Worm (Caenorhabditis elegans): ENCODE data around the gene fat-4.

The fat-4 gene

ce11 chrIV:9790708-9791107 lies 8.5 kb upstream of the fat-4 start:
- no peak for TF ChIP-seq zfp-2 (tag; optimal IDR thresholded peaks at IDR 0.05)
- TF ChIP-seq nhr-28 (tag; optimal IDR thresholded peaks at IDR 0.05), result peak; percentile 50
- TF ChIP-seq unc-62 (GFP tag; optimal IDR thresholded peaks at IDR 0.05 in 1 of 2), result peak in 1 of 2 experiments; percentile 91
- TF ChIP-seq unc-62 (tag; optimal IDR thresholded peaks at IDR 0.05), result no peak
- TF ChIP-seq nhr-42 (GFP tag; IDR thresholded peaks at IDR 0.05), result no peak
- no peak for TF ChIP-seq unc-130 (GFP tag; optimal IDR thresholded peaks at IDR 0.05)
- TF ChIP-seq lir-3 (tag; optimal IDR thresholded peaks at IDR 0.05), result no peak

- no peak for TF ChIP-seq dve-1 (tag; optimal IDR thresholded peaks at IDR 0.05; ENCODE audit: insufficient read depth)
- TF ChIP-seq aha-1 (tag), result peak; percentile 52
- TF ChIP-seq set-16 (GFP tag; IDR thresholded peaks at IDR 0.05), result peak; percentile 65
These were observed 4.0 kb upstream of the fat-4 start for ce11 chrIV:9795250-9795649.

ce11 chrIV:9796494-9796893 lies 2.7 kb upstream of the fat-4 start, which contains the start of gene pis-1:
TSS of gene pis-1 (minus strand) at chrIV:9796594.
- no peak for TF ChIP-seq ceh-82 (tag; optimal IDR thresholded peaks at IDR 0.05)
- TF ChIP-seq dmd-9 (GFP tag; IDR thresholded peaks at IDR 0.05), result no peak

- peak; percentile 95 for TF ChIP-seq php-3 (GFP tag; IDR thresholded peaks at IDR 0.05)
- TF ChIP-seq nhr-77 (tag; optimal IDR thresholded peaks at IDR 0.05), result peak; percentile 11
- TF ChIP-seq zag-1 (tag; optimal IDR thresholded peaks at IDR 0.05), result no peak
- no peak for TF ChIP-seq mxl-2 (GFP tag; conservative IDR thresholded peaks at IDR 0.05)
- peak; percentile 58 for TF ChIP-seq dve-1 (tag; optimal IDR thresholded peaks at IDR 0.05; ENCODE audit: insufficient read depth)
- TF ChIP-seq unc-130 (GFP tag; optimal IDR thresholded peaks at IDR 0.05), result peak; percentile 46
- 0 out of 2 replicates have a peak, but pooled peaks have one; percentile 16 for TF ChIP-seq lin-38 (GFP tag; IDR thresholded peaks at IDR 0.05)
- peak in 1 of 2 experiments; percentile 2 for TF ChIP-seq unc-62 (GFP tag; optimal IDR thresholded peaks at IDR 0.05 in 1 of 2)
- no peak for TF ChIP-seq unc-62 (tag; optimal IDR thresholded peaks at IDR 0.05)
- TF ChIP-seq dpl-1 (GFP tag; optimal IDR thresholded peaks at IDR 0.05), result peak; percentile 23
- peak; percentile 59 for TF ChIP-seq hlh-11 (tag; optimal IDR thresholded peaks at IDR 0.05)
- peak; percentile 73 for TF ChIP-seq mes-2 (tag; optimal IDR thresholded peaks at IDR 0.05; ENCODE audit: poor library complexity, severe bottlenecking)
- TF ChIP-seq daf-16 (GFP tag; optimal IDR thresholded peaks at IDR 0.05), result no peak
- peak; percentile 86 for TF ChIP-seq daf-16 (tag; optimal IDR thresholded peaks at IDR 0.05)
- TF ChIP-seq mep-1 (tag; optimal IDR thresholded peaks at IDR 0.05), result no peak
- TF ChIP-seq ZK337.2 (GFP tag; IDR thresholded peaks at IDR 0.05), result no peak
- no peak for TF ChIP-seq zip-11 (GFP tag; IDR thresholded peaks at IDR 0.05)
- TF ChIP-seq lsy-2 (tag; optimal IDR thresholded peaks at IDR 0.05), result peak in 1 of 2 experiments; percentile 15
- peak in 1 of 2 experiments; percentile 5 for TF ChIP-seq hif-1 (tag; optimal IDR thresholded peaks at IDR 0.05)
- TF ChIP-seq pqm-1 (tag; optimal IDR thresholded peaks at IDR 0.05), result peak; percentile 86
- peak; percentile 72 for TF ChIP-seq nhr-28 (tag; optimal IDR thresholded peaks at IDR 0.05)
- peak; percentile 70; the same call in 1 of the 2 replicates for TF ChIP-seq dmd-6 (GFP tag; IDR thresholded peaks at IDR 0.05)
These were observed 1.8 kb upstream of the fat-4 start, which contains the start of gene T13F2.2 for ce11 chrIV:9797304-9798003. TSS of gene T13F2.2 (minus strand) at chrIV:9797354.

- TF ChIP-seq ceh-82 (tag; optimal IDR thresholded peaks at IDR 0.05) (no peak), ctbp-1 (GFP tag; IDR thresholded peaks at IDR 0.05) (peak; percentile 61; the same call in 1 of the 2 replicates), hlh-30 (tag; optimal IDR thresholded peaks at IDR 0.05; ENCODE audit: insufficient read depth) (peak; percentile 27), snpc-1.2 (GFP tag; IDR thresholded peaks at IDR 0.05) (no peak), ces-1 (GFP tag; optimal IDR thresholded peaks at IDR 0.05) (peak; percentile 92), daf-16 (GFP tag; optimal IDR thresholded peaks at IDR 0.05) (no peak), daf-16 (tag; optimal IDR thresholded peaks at IDR 0.05) (peak; percentile 32), dmd-6 (GFP tag; IDR thresholded peaks at IDR 0.05) (0 out of 2 replicates have a peak, but pooled peaks have one; percentile 37), mes-2 (tag; optimal IDR thresholded peaks at IDR 0.05; ENCODE audit: poor library complexity, severe bottlenecking) (peak; percentile 4)
These were observed 922 bp upstream of the fat-4 start for ce11 chrIV:9798307-9798706.
